Worm (Caenorhabditis elegans) whole organism, L4 larva: ENCODE data around the gene W10C4.1.

Experiments used
- aha-1 ChIP-seq: fragments of 150-350 bp; peaks from one replicate; lab custom pipeline; 2014; ENCODE audit warnings: missing biosample characterization, missing genetic modification characterization
- ama-1 ChIP-seq: fragments of 150-350 bp; optimal IDR thresholded peaks from 2 replicates; lab custom pipeline; 2014; ENCODE audit warnings: inconsistent platforms, mixed read lengths
- ceh-82 ChIP-seq: sonication (generic microtip); optimal IDR thresholded peaks from 2 replicates; lab custom pipeline; 2017; ENCODE audit warnings: missing biosample characterization, missing genetic modification characterization
- egl-27 ChIP-seq: sonication (generic microtip); optimal IDR thresholded peaks from 3 replicates; lab custom pipeline; 2017; ENCODE audit warnings: missing biosample characterization, missing genetic modification reagents, missing genetic modification characterization
- madf-9 ChIP-seq: fragments of 200-800 bp; sonication (Bioruptor generic); conservative IDR thresholded peaks from 2 replicates; pipeline ENCODE4 v1.3.6; 2022; ENCODE audit warnings: missing genetic modification reagents, missing genetic modification characterization, missing compliant biosample characterization
- unc-62 ChIP-seq, 3 experiments: fragments of 150-350 bp in 1 of 3; sonication (generic microtip); optimal IDR thresholded peaks in 2 of 3; peaks in 1 of 3; 1 replicate in 1 of 3; 2 replicates in 2 of 3; lab custom pipeline; 2014 to 2017; ENCODE audit warnings: missing biosample characterization in 3 of 3, missing genetic modification characterization in 3 of 3, missing genetic modification reagents in 3 of 3, missing genotype in 1 of 3

DNA sequence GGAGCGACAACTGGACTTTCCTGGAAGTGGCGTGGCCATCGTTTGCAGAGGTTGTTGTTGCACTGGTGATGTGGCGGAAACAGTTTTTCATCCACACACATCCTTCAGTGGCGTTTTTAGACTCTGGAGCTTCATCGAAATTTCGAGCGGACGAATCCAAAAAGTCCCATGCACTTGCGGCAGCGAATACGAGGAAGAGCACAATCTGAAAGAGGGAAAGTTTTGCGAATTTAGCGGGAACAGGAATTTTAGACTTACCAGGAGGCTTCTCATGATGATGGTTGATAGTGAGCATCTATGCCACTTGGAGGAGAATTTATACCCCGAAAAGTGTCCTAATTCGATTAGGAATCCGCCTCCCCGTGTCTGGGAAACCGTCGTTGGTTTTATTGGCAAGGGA lies 29.2 kb downstream of the W10C4.1 start, which contains the start of gene F40G9.14:
- TF ChIP-seq unc-62 (GFP tag; optimal IDR thresholded peaks at IDR 0.05 in 1 of 2; lab: Kevin White, UChicago) (no peak), unc-62 (tag; optimal IDR thresholded peaks at IDR 0.05; lab: Kevin White, UChicago) (no peak), madf-9 (GFP tag; lab: Robert Waterston, UW) (no peak), egl-27 (tag; lab: Kevin White, UChicago) (no peak), ceh-82 (tag; lab: Kevin White, UChicago) (no peak), aha-1 (tag; lab: Kevin White, UChicago) (peak; percentile 83), ama-1 (lab: Kevin White, UChicago) (no peak)
